Fruit fly (Drosophila melanogaster): Measurements from ENCODE around the gene Rbcn-3A.
A peak's percentile ranks its signal among the peaks of the same experiment; 100 is the strongest.

Gene Rbcn-3A

dm6 chrX:6291083-6291699, 35.9 kb upstream of the Rbcn-3A start, which contains the start of the genes Rpt4 and mldr:
TSS of gene Rpt4 (minus strand) at chrX:6291245.
TSS of gene mldr (plus strand) at chrX:6291303.
- TF ChIP-seq YL-1 (GFP tag; optimal IDR thresholded peaks at IDR 0.05) (peak; percentile 87), CG14667 (GFP tag; IDR thresholded peaks at IDR 0.05) (no peak), gfzf (GFP tag; optimal IDR thresholded peaks at IDR 0.05) (peak; percentile 94), chinmo (GFP tag; IDR thresholded peaks at IDR 0.05; ENCODE audit: partially characterized antibody) (0 out of 4 replicates have a peak, but pooled peaks have one; percentile 59), fd64A (GFP tag; optimal IDR thresholded peaks at IDR 0.05) (no peak), pita (GFP tag; optimal IDR thresholded peaks at IDR 0.05) (peak; percentile 60), CG7928 (GFP tag; optimal IDR thresholded peaks at IDR 0.05) (peak; percentile 38), schlank (tag; optimal IDR thresholded peaks at IDR 0.05) (no peak), otp (GFP tag; IDR thresholded peaks at IDR 0.05) (no peak), sisA (GFP tag; IDR thresholded peaks at IDR 0.05) (no peak), Rfx (GFP tag; IDR thresholded peaks at IDR 0.05) (0 out of 2 replicates have a peak, but pooled peaks have one; percentile 16), stwl (tag; optimal IDR thresholded peaks at IDR 0.05) (peak; percentile 38), Ets65A (GFP tag) (no peak), Atf-2 (GFP tag; optimal IDR thresholded peaks at IDR 0.05) (no peak), hbn (GFP tag; IDR thresholded peaks at IDR 0.05; ENCODE audit: partially characterized antibody) (no peak), CG16779 (GFP tag; IDR thresholded peaks at IDR 0.05) (no peak), nom (GFP tag; optimal IDR thresholded peaks at IDR 0.05) (peak; percentile 19), unc-4 (GFP tag; IDR thresholded peaks at IDR 0.05; ENCODE audit: partially characterized antibody) (peak; percentile 41), CG17328 (GFP tag; IDR thresholded peaks at IDR 0.05) (no peak), trem (tag; optimal IDR thresholded peaks at IDR 0.05) (peak; percentile 37), jing (GFP tag; optimal IDR thresholded peaks at IDR 0.05) (no peak), ttk (GFP tag; IDR thresholded peaks at IDR 0.05) (no peak), CG17361 (GFP tag; IDR thresholded peaks at IDR 0.05) (no peak), CG15514 (GFP tag; optimal IDR thresholded peaks at IDR 0.05) (peak; percentile 57), CG8924 (tag; optimal IDR thresholded peaks at IDR 0.05) (peak; percentile 10), CG32772 (GFP tag; IDR thresholded peaks at IDR 0.05) (no peak), crp (GFP tag; optimal IDR thresholded peaks at IDR 0.05) (peak in 1 of 2 experiments; percentile 53), CG15073 (GFP tag; optimal IDR thresholded peaks at IDR 0.05) (no peak), CG13624 (GFP tag; optimal IDR thresholded peaks at IDR 0.05) (no peak), D (optimal IDR thresholded peaks at IDR 0.05) (no peak), D (GFP tag; optimal IDR thresholded peaks at IDR 0.05) (no peak), phol (tag; optimal IDR thresholded peaks at IDR 0.05) (peak; percentile 55), dm (GFP tag; optimal IDR thresholded peaks at IDR 0.05) (no peak), lola (GFP tag; optimal IDR thresholded peaks at IDR 0.05) (no peak), sr (GFP tag; IDR thresholded peaks at IDR 0.05) (no peak), CrebB (tag; optimal IDR thresholded peaks at IDR 0.05) (no peak), Bdp1 (GFP tag; optimal IDR thresholded peaks at IDR 0.05) (no peak), CG11085 (GFP tag; IDR thresholded peaks at IDR 0.05) (no peak), CG12071 (GFP tag; optimal IDR thresholded peaks at IDR 0.05) (no peak), cg (GFP tag; optimal IDR thresholded peaks at IDR 0.05) (no peak), CG15479 (GFP tag; optimal IDR thresholded peaks at IDR 0.05) (peak; percentile 67), MBD-R2 (GFP tag; IDR thresholded peaks at IDR 0.05) (peak; percentile 98), CG34422 (GFP tag; IDR thresholded peaks at IDR 0.05) (peak; percentile 70; the same call in 1 of the 3 replicates), ap (GFP tag; IDR thresholded peaks at IDR 0.05) (no peak), mirr (GFP tag; optimal IDR thresholded peaks at IDR 0.05) (no peak), Hand (GFP tag; optimal IDR thresholded peaks at IDR 0.05) (no peak), Ravus (GFP tag; IDR thresholded peaks at IDR 0.05) (no peak), odd (GFP tag; optimal IDR thresholded peaks at IDR 0.05) (no peak), insv (GFP tag; optimal IDR thresholded peaks at IDR 0.05) (peak; percentile 94 to 99), gro (GFP tag; optimal IDR thresholded peaks at IDR 0.05) (no peak)
